Worm (Caenorhabditis elegans) whole organism, L3 larva: ENCODE measurements around the gene spp-30.

Source experiments
- aly-2 ChIP-seq: fragments of 150-350 bp; optimal IDR thresholded peaks from 2 replicates; lab custom pipeline; 2014; ENCODE audit warnings: missing biosample characterization, missing genetic modification characterization
- ama-1 ChIP-seq: fragments of 150-350 bp; optimal IDR thresholded peaks from 2 replicates; lab custom pipeline; 2018
- fos-1 ChIP-seq: fragments of 150-350 bp; optimal IDR thresholded peaks from 2 replicates; lab custom pipeline; 2014; ENCODE audit warnings: missing biosample characterization, missing genetic modification characterization
- nfya-1 ChIP-seq: sonication (generic microtip); optimal IDR thresholded peaks from 2 replicates; lab custom pipeline; 2017; ENCODE audit warnings: missing genetic modification characterization, mild to moderate bottlenecking, missing compliant biosample characterization, antibody characterized with exemption, moderate library complexity; ENCODE audit not compliant: insufficient read depth
- nhr-11 ChIP-seq: fragments of 150-350 bp; optimal IDR thresholded peaks from 2 replicates; lab custom pipeline; 2014; ENCODE audit warnings: missing biosample characterization, missing genetic modification characterization
- nhr-28 ChIP-seq: fragments of 150-350 bp; optimal IDR thresholded peaks from 2 replicates; lab custom pipeline; 2014; ENCODE audit warnings: missing biosample characterization, missing genetic modification characterization
- nhr-77 ChIP-seq: fragments of 150-350 bp; optimal IDR thresholded peaks from 2 replicates; lab custom pipeline; 2014; ENCODE audit warnings: missing biosample characterization, missing genetic modification characterization
- unc-62 ChIP-seq: fragments of 150-350 bp; sonication (generic microtip); optimal IDR thresholded peaks from 4 replicates; lab custom pipeline; 2014; ENCODE audit warnings: missing biosample characterization, missing genetic modification reagents, missing genetic modification characterization

DNA sequence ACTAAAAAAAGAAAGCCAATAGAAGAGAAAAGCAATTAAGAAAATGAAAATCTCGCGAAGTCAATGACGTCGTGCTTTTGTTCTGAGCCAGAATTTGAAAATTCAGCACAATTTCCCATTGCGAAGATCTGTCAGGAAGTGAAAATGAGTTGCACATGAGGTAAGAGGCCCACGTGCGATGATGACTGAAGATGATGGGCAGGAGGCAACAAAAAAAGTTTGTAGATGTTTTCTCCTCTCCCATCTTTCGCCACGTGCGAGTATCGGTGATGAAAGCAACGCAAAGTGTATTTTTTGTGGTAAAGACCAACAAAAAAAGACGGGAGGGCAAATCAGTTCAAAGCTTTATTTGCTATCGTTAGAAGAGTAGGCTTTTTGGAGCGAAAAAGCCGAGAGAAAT lies 33.6 kb upstream of the spp-30 start:
- no peak for TF ChIP-seq nhr-28
- no peak for TF ChIP-seq aly-2
- TF ChIP-seq ama-1 (lab: Kevin White, UChicago) = no peak
- TF ChIP-seq nfya-1 (tag; lab: Kevin White, UChicago) = no peak
- TF ChIP-seq fos-1 = no peak
- TF ChIP-seq nhr-11 = no peak
- no peak for TF ChIP-seq nhr-77 (tag; lab: Kevin White, UChicago)
- TF ChIP-seq unc-62 (GFP tag; lab: Kevin White, UChicago) = no peak
